Fruit fly (Drosophila melanogaster): ENCODE results near the gene Hr78.
A peak's percentile ranks its signal among the peaks of the same experiment; 100 is the strongest.

- TF ChIP-seq Eip78C (GFP tag) (no peak), CG7368 (GFP tag; optimal IDR thresholded peaks at IDR 0.05) (no peak), Ets96B (tag; optimal IDR thresholded peaks at IDR 0.05) (no peak), CG6163 (GFP tag; IDR thresholded peaks at IDR 0.05) (no peak), CG3032 (tag; optimal IDR thresholded peaks at IDR 0.05) (no peak), CG31627 (GFP tag; optimal IDR thresholded peaks at IDR 0.05) (no peak), dac (GFP tag; optimal IDR thresholded peaks at IDR 0.05) (no peak), CG3919 (GFP tag; optimal IDR thresholded peaks at IDR 0.05) (no peak), CG8119 (GFP tag; IDR thresholded peaks at IDR 0.05) (no peak), Hr39 (GFP tag; optimal IDR thresholded peaks at IDR 0.05) (no peak), CG6854 (GFP tag; optimal IDR thresholded peaks at IDR 0.05) (peak; percentile 23), CG11902 (GFP tag; optimal IDR thresholded peaks at IDR 0.05) (no peak), CG6808 (GFP tag; optimal IDR thresholded peaks at IDR 0.05) (no peak)
Measured at dm6 chr3L:21533270-21533948, 36.1 kb upstream of the Hr78 start, which contains the start of gene Mkrn1.

All from whole organism, prepupa.